Fruit fly (Drosophila melanogaster) whole organism, adult: ENCODE measurements around the gene Klp67A.

Experiments used
- CG11617 ChIP-seq: fragments of 200-800 bp; sonication (Bioruptor generic); optimal IDR thresholded peaks from 2 replicates; lab custom pipeline; 2017; ENCODE audit warnings: mild to moderate bottlenecking, missing biosample characterization, missing genetic modification reagents, missing genetic modification characterization
- CG12768 ChIP-seq: fragments of 200-800 bp; sonication (Bioruptor generic); optimal IDR thresholded peaks from 2 replicates; lab custom pipeline; 2017; ENCODE audit warnings: missing biosample characterization, missing genetic modification characterization, mild to moderate bottlenecking, moderate library complexity, missing genetic modification reagents
- CG14711 ChIP-seq: fragments of 200-800 bp; sonication (Bioruptor generic); optimal IDR thresholded peaks from 2 replicates; lab custom pipeline; 2018; ENCODE audit warnings: missing biosample characterization, mild to moderate bottlenecking, missing genetic modification characterization, moderate library complexity
- CG1620 ChIP-seq: fragments of 200-800 bp; sonication (Bioruptor generic); optimal IDR thresholded peaks from 2 replicates; lab custom pipeline; 2016; ENCODE audit warnings: missing biosample characterization, missing genetic modification characterization
- CG33017 ChIP-seq: fragments of 200-800 bp; sonication (Bioruptor generic); optimal IDR thresholded peaks from 2 replicates; lab custom pipeline; 2018; ENCODE audit warnings: missing biosample characterization, mild to moderate bottlenecking, missing genetic modification characterization, moderate library complexity
- CG5204 ChIP-seq: fragments of 200-800 bp; sonication (Bioruptor generic); optimal IDR thresholded peaks from 2 replicates; lab custom pipeline; 2016; ENCODE audit warnings: missing biosample characterization, missing genetic modification characterization
- CG7045 ChIP-seq: fragments of 200-800 bp; sonication (Bioruptor generic); optimal IDR thresholded peaks from 2 replicates; lab custom pipeline; 2017; ENCODE audit warnings: missing biosample characterization, mild to moderate bottlenecking, missing genetic modification characterization
- CG7101 ChIP-seq: fragments of 200-800 bp; sonication (Bioruptor generic); optimal IDR thresholded peaks from 2 replicates; lab custom pipeline; 2018; ENCODE audit warnings: missing biosample characterization, mild to moderate bottlenecking, missing genetic modification characterization, moderate library complexity
- Clk ChIP-seq: fragments of 200-800 bp; sonication (Bioruptor generic); optimal IDR thresholded peaks from 2 replicates; lab custom pipeline; 2017; ENCODE audit warnings: missing biosample characterization, missing genetic modification characterization
- Crg-1 ChIP-seq: fragments of 200-800 bp; sonication (Bioruptor generic); optimal IDR thresholded peaks from 2 replicates; lab custom pipeline; 2016; ENCODE audit warnings: missing biosample characterization, missing genetic modification characterization
- Hr96 ChIP-seq: fragments of 200-800 bp; sonication (Bioruptor generic); optimal IDR thresholded peaks from 2 replicates; lab custom pipeline; 2016; ENCODE audit warnings: missing biosample characterization, missing genetic modification characterization
- Mnt ChIP-seq: fragments of 200-800 bp; sonication (Bioruptor generic); optimal IDR thresholded peaks from 2 replicates; lab custom pipeline; 2016; ENCODE audit warnings: missing biosample characterization, mild to moderate bottlenecking, missing genetic modification characterization
- bab1 ChIP-seq: fragments of 200-800 bp; sonication (Bioruptor generic); optimal IDR thresholded peaks from 3 replicates; lab custom pipeline; 2019; ENCODE audit warnings: missing biosample characterization, mild to moderate bottlenecking, missing genetic modification characterization, moderate library complexity
- cic ChIP-seq: fragments of 200-800 bp; sonication (Bioruptor generic); optimal IDR thresholded peaks from 2 replicates; lab custom pipeline; 2017; ENCODE audit warnings: missing biosample characterization, mild to moderate bottlenecking, missing genetic modification characterization, moderate library complexity
- cnc ChIP-seq, 2 experiments: fragments of >200 bp; optimal IDR thresholded peaks; 2 replicates each; lab custom pipeline; 2017
- kay ChIP-seq: fragments of 200-800 bp; sonication (Bioruptor generic); peaks from one replicate; lab custom pipeline; 2016; ENCODE audit warnings: missing biosample characterization, missing genetic modification characterization, borderline replicate concordance
- ovo ChIP-seq: fragments of 200-800 bp; sonication (Bioruptor generic); optimal IDR thresholded peaks from 2 replicates; lab custom pipeline; 2016; ENCODE audit warnings: missing biosample characterization, missing genetic modification characterization
- pad ChIP-seq: fragments of 200-800 bp; sonication (Bioruptor generic); optimal IDR thresholded peaks from 3 replicates; lab custom pipeline; 2017; ENCODE audit warnings: missing biosample characterization, missing genetic modification characterization, mild to moderate bottlenecking, moderate library complexity, missing genetic modification reagents
- tj ChIP-seq: fragments of 200-800 bp; sonication (Bioruptor generic); optimal IDR thresholded peaks from 3 replicates; lab custom pipeline; 2017; ENCODE audit warnings: missing biosample characterization, mild to moderate bottlenecking, missing genetic modification characterization, moderate library complexity
- toe ChIP-seq: fragments of 200-800 bp; sonication (Bioruptor generic); optimal IDR thresholded peaks from 2 replicates; lab custom pipeline; 2016; ENCODE audit warnings: missing biosample characterization, missing genetic modification characterization

The Klp67A gene

DNA sequence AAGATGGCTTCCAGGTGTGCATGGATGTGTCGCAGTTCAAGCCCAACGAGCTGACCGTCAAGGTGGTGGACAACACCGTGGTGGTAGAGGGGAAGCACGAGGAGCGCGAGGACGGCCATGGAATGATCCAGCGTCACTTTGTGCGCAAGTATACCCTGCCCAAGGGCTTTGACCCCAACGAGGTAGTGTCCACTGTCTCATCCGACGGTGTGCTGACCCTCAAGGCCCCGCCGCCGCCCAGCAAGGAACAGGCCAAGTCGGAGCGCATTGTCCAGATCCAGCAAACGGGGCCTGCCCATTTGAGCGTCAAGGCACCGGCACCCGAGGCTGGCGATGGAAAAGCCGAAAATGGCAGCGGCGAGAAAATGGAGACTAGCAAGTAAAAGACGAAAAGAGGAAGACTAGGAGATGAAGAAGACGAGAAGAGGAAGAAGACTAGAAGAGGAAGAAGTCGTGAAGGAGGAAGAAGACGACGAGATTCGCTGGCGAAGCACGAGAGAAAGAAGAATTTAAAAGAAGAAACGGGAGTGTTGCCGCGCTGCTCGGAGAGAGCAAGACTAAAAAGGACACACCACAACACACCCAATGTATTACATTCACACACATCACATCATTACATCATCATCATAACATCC is 17.7 kb upstream of the Klp67A start:
- TF ChIP-seq CG7101 (tag; lab: Kevin White, UChicago): no peak
- no peak for TF ChIP-seq CG33017 (tag; lab: Kevin White, UChicago)
- TF ChIP-seq Hr96 (GFP tag; lab: Kevin White, UChicago): no peak
- TF ChIP-seq cnc (optimal IDR thresholded peaks at IDR 0.05; lab: Kevin White, UChicago): no peak
- TF ChIP-seq kay (GFP tag; lab: Kevin White, UChicago): no peak
- no peak for TF ChIP-seq CG5204 (GFP tag; lab: Kevin White, UChicago)
- no peak for TF ChIP-seq Mnt (GFP tag; lab: Kevin White, UChicago)
- no peak for TF ChIP-seq CG7045 (GFP tag; lab: Kevin White, UChicago)
- no peak for TF ChIP-seq pad (GFP tag; lab: Kevin White, UChicago)
- TF ChIP-seq tj (GFP tag; lab: Kevin White, UChicago): no peak
- TF ChIP-seq Crg-1 (GFP tag; lab: Kevin White, UChicago): no peak
- TF ChIP-seq CG14711: no peak
- no peak for TF ChIP-seq CG12768 (GFP tag; lab: Kevin White, UChicago)
- TF ChIP-seq Clk (GFP tag; lab: Kevin White, UChicago): no peak
- no peak for TF ChIP-seq bab1 (GFP tag; lab: Kevin White, UChicago)

dm6 chr3L:9383345-9384075 is 16.7 kb upstream of the Klp67A start, which contains the start of gene Hsp27:
Gene Hsp27, plus strand, starts transcription at chr3L:9384063.
- TF ChIP-seq bab1 (GFP tag; lab: Kevin White, UChicago) (peak; percentile 99), CG11617 (GFP tag; lab: Kevin White, UChicago) (peak; percentile 96), cnc (optimal IDR thresholded peaks at IDR 0.05; lab: Kevin White, UChicago) (peak in 1 of 2 experiments; percentile 69), cic (peak; percentile 91), pad (GFP tag; lab: Kevin White, UChicago) (peak; percentile 92), CG1620 (peak; percentile 88), Clk (GFP tag; lab: Kevin White, UChicago) (peak; percentile 92), CG12768 (GFP tag; lab: Kevin White, UChicago) (peak; percentile 99), kay (GFP tag; lab: Kevin White, UChicago) (peak; percentile 99), CG33017 (tag; lab: Kevin White, UChicago) (peak; percentile 99), Hr96 (GFP tag; lab: Kevin White, UChicago) (peak; percentile 97), CG5204 (GFP tag; lab: Kevin White, UChicago) (peak; percentile 93), Mnt (GFP tag; lab: Kevin White, UChicago) (peak; percentile 96), tj (GFP tag; lab: Kevin White, UChicago) (peak; percentile 75), toe (GFP tag; lab: Kevin White, UChicago) (peak; percentile 93), Crg-1 (GFP tag; lab: Kevin White, UChicago) (peak; percentile 97), CG7045 (GFP tag; lab: Kevin White, UChicago) (peak; percentile 97), CG14711 (peak; percentile 97), ovo (GFP tag; lab: Kevin White, UChicago) (peak; percentile 77), CG7101 (tag; lab: Kevin White, UChicago) (peak; percentile 98)

dm6 chr3L:9381602-9382001 is 14.8 kb upstream of the Klp67A start, which contains the start of gene Hsp23:
Gene Hsp23, plus strand, starts transcription at chr3L:9381882.
- TF ChIP-seq CG11617 (GFP tag; lab: Kevin White, UChicago) (no peak), cic (no peak), Hr96 (GFP tag; lab: Kevin White, UChicago) (no peak), CG33017 (tag; lab: Kevin White, UChicago) (no peak), tj (GFP tag; lab: Kevin White, UChicago) (no peak), ovo (GFP tag; lab: Kevin White, UChicago) (no peak), Mnt (GFP tag; lab: Kevin White, UChicago) (no peak), CG5204 (GFP tag; lab: Kevin White, UChicago) (no peak), CG12768 (GFP tag; lab: Kevin White, UChicago) (no peak), kay (GFP tag; lab: Kevin White, UChicago) (no peak), CG14711 (no peak)

- no peak for TF ChIP-seq pad (GFP tag; lab: Kevin White, UChicago)
- no peak for TF ChIP-seq cic
- TF ChIP-seq CG1620: no peak
- TF ChIP-seq bab1 (GFP tag; lab: Kevin White, UChicago): no peak
- no peak for TF ChIP-seq CG14711
- TF ChIP-seq kay (GFP tag; lab: Kevin White, UChicago): no peak
- TF ChIP-seq CG7101 (tag; lab: Kevin White, UChicago): no peak
- TF ChIP-seq Hr96 (GFP tag; lab: Kevin White, UChicago): no peak
- TF ChIP-seq CG12768 (GFP tag; lab: Kevin White, UChicago): no peak
- TF ChIP-seq Clk (GFP tag; lab: Kevin White, UChicago): no peak
- no peak for TF ChIP-seq Mnt (GFP tag; lab: Kevin White, UChicago)
- no peak for TF ChIP-seq CG33017 (tag; lab: Kevin White, UChicago)
- no peak for TF ChIP-seq tj (GFP tag; lab: Kevin White, UChicago)
- TF ChIP-seq Crg-1 (GFP tag; lab: Kevin White, UChicago): no peak
- no peak for TF ChIP-seq cnc (optimal IDR thresholded peaks at IDR 0.05; lab: Kevin White, UChicago)
- TF ChIP-seq ovo (GFP tag; lab: Kevin White, UChicago): no peak
Measured at dm6 chr3L:9380344-9380849, 13.6 kb upstream of the Klp67A start.
